Worm (Caenorhabditis elegans) whole organism, mixed stage, embryonic: ENCODE results near the gene C17A2.4.

Source experiments
- ces-1 ChIP-seq: fragments of 150-350 bp; optimal IDR thresholded peaks from 2 replicates; lab custom pipeline; 2014; ENCODE audit warnings: missing biosample characterization, missing genetic modification reagents, missing genetic modification characterization
- elt-3 ChIP-seq: fragments of 150-350 bp; optimal IDR thresholded peaks from 2 replicates; lab custom pipeline; 2014; ENCODE audit warnings: missing biosample characterization, missing genetic modification characterization
- nhr-12 ChIP-seq: fragments of 150-350 bp; optimal IDR thresholded peaks from 2 replicates; lab custom pipeline; 2014; ENCODE audit warnings: missing biosample characterization, missing genetic modification characterization

DNA sequence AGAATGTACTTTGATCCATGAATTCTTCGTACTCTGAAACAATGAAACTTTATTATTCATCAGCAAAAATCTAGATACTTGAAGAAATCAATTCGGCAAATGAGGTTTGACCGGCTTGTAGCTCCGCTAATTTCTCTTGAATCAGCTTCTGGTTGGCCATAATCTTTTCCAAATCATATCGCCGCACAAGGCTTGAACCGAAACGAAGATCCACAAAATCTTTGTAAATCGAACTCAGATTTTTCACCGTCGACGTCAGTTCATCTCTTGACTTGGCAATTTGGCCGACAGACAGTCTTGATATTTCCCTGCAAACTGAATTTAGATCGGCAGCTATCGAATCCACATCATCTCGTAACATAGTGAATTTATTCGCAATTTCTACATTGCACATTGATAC lies 34.1 kb upstream of the C17A2.4 start:
- TF ChIP-seq ces-1: no peak
- TF ChIP-seq nhr-12: no peak
- no peak for TF ChIP-seq elt-3 (tag; lab: Kevin White, UChicago)
